Worm (Caenorhabditis elegans): Measurements from ENCODE around the gene F22F7.11.

DNA sequence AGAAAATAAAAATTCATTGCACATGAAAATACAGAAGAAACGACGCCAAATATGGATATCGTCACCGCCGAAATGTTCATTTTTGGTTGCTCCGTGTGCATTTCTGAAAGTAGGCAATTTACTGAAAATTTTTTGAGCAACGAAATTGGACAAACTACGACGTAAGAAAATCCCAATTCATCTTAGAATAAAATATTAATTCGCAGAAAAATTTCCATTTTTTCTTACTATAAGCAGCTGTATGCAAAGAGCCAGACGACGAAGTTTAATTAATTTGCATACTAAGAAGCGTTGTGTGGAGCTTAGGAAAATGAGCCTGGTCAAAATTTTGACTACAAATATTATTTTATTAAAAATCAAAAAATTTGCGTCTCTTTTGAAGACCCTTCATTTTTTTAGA is 47.0 kb downstream of the F22F7.11 start, which contains the start of gene srbc-19:
- TF ChIP-seq madf-10 (tag; optimal IDR thresholded peaks at IDR 0.05) (no peak), dpl-1 (GFP tag; optimal IDR thresholded peaks at IDR 0.05) (no peak), pbrm-1 (GFP tag; IDR thresholded peaks at IDR 0.05) (no peak)
